Fruit fly (Drosophila melanogaster): ENCODE data around the gene hzg.

The hzg gene

dm6 chr3L:16021064-16021683 is 16.6 kb upstream of the hzg start:
- TF ChIP-seq Ets96B (tag; optimal IDR thresholded peaks at IDR 0.05): peak; percentile 46
- peak; percentile 59 for TF ChIP-seq CG4318 (GFP tag; optimal IDR thresholded peaks at IDR 0.05)
- TF ChIP-seq dsx (GFP tag; optimal IDR thresholded peaks at IDR 0.05; ENCODE audit: poor library complexity, severe bottlenecking): peak; percentile 32
- TF ChIP-seq Eip78C (GFP tag): peak; percentile 82
- TF ChIP-seq CG3919 (GFP tag; optimal IDR thresholded peaks at IDR 0.05): peak; percentile 60
- TF ChIP-seq CG31627 (GFP tag; optimal IDR thresholded peaks at IDR 0.05): peak; percentile 51
- TF ChIP-seq CG34406 (GFP tag; optimal IDR thresholded peaks at IDR 0.05): peak; percentile 26
- no peak for TF ChIP-seq Gug (GFP tag; IDR thresholded peaks at IDR 0.05)
- peak; percentile 26 for TF ChIP-seq CG3032 (tag; optimal IDR thresholded peaks at IDR 0.05)
- TF ChIP-seq CG10631 (GFP tag; optimal IDR thresholded peaks at IDR 0.05): peak; percentile 21
- no peak for TF ChIP-seq CG16779 (tag; optimal IDR thresholded peaks at IDR 0.05)
- no peak for TF ChIP-seq CG11294 (GFP tag; IDR thresholded peaks at IDR 0.05)
- TF ChIP-seq Ets21C (GFP tag; optimal IDR thresholded peaks at IDR 0.05): no peak
- TF ChIP-seq Sox15 (GFP tag; optimal IDR thresholded peaks at IDR 0.05): peak; percentile 0
- no peak for TF ChIP-seq CG6854 (GFP tag; optimal IDR thresholded peaks at IDR 0.05)
- peak; percentile 43 for TF ChIP-seq topi (GFP tag; optimal IDR thresholded peaks at IDR 0.05)
- no peak for TF ChIP-seq CG11762 (GFP tag; optimal IDR thresholded peaks at IDR 0.05; ENCODE audit: insufficient read depth)
- peak; percentile 31 for TF ChIP-seq CG8319 (GFP tag; optimal IDR thresholded peaks at IDR 0.05)
- peak; percentile 50 for TF ChIP-seq cyc (GFP tag; optimal IDR thresholded peaks at IDR 0.05)
- peak; percentile 36 for TF ChIP-seq net (GFP tag; optimal IDR thresholded peaks at IDR 0.05)
- TF ChIP-seq fd85E (GFP tag; optimal IDR thresholded peaks at IDR 0.05): no peak
- peak; percentile 2 for TF ChIP-seq spab (GFP tag; optimal IDR thresholded peaks at IDR 0.05)
- TF ChIP-seq CG9139 (GFP tag; optimal IDR thresholded peaks at IDR 0.05): no peak
- peak; percentile 71 for TF ChIP-seq svp (GFP tag)
- peak; percentile 50 for TF ChIP-seq Hr39 (GFP tag; optimal IDR thresholded peaks at IDR 0.05)
- peak; percentile 53; the same call in 2 of the 3 replicates for TF ChIP-seq eg (GFP tag; IDR thresholded peaks at IDR 0.05)
- TF ChIP-seq salr (GFP tag; optimal IDR thresholded peaks at IDR 0.05): peak in 1 of 2 experiments; percentile 28
- TF ChIP-seq CG8632 (GFP tag; optimal IDR thresholded peaks at IDR 0.05): peak; percentile 25
- TF ChIP-seq CG15336 (GFP tag; IDR thresholded peaks at IDR 0.05): peak; percentile 36; the same call in 1 of the 2 replicates
- TF ChIP-seq CG8119 (GFP tag; IDR thresholded peaks at IDR 0.05): peak; percentile 48; the same call in 1 of the 3 replicates
- TF ChIP-seq achi (GFP tag; optimal IDR thresholded peaks at IDR 0.05): peak; percentile 60
- peak; percentile 50 for TF ChIP-seq Smox (GFP tag; optimal IDR thresholded peaks at IDR 0.05)
- peak; percentile 45 for TF ChIP-seq acj6 (GFP tag; optimal IDR thresholded peaks at IDR 0.05)
- TF ChIP-seq CG11902 (GFP tag; optimal IDR thresholded peaks at IDR 0.05): no peak
- TF ChIP-seq dac (GFP tag; optimal IDR thresholded peaks at IDR 0.05): peak; percentile 23
- TF ChIP-seq CG6792 (GFP tag; optimal IDR thresholded peaks at IDR 0.05): peak; percentile 48
- TF ChIP-seq lz (GFP tag; optimal IDR thresholded peaks at IDR 0.05): peak; percentile 35
- peak; percentile 43 for TF ChIP-seq CG10669 (GFP tag; optimal IDR thresholded peaks at IDR 0.05)
- no peak for TF ChIP-seq CG6808 (GFP tag; optimal IDR thresholded peaks at IDR 0.05)
- peak; percentile 56; the same call in 2 of the 3 replicates for TF ChIP-seq CG6163 (GFP tag; IDR thresholded peaks at IDR 0.05)
- peak; percentile 59 for TF ChIP-seq OdsH (GFP tag; optimal IDR thresholded peaks at IDR 0.05)
- TF ChIP-seq CG1621 (tag; optimal IDR thresholded peaks at IDR 0.05): peak; percentile 22
- peak; percentile 20 for TF ChIP-seq Lpt (GFP tag; optimal IDR thresholded peaks at IDR 0.05)
- TF ChIP-seq vri (GFP tag; optimal IDR thresholded peaks at IDR 0.05): peak; percentile 8
- peak; percentile 48 for TF ChIP-seq Eip75B (GFP tag; optimal IDR thresholded peaks at IDR 0.05)
- no peak for TF ChIP-seq Eip93F (GFP tag; optimal IDR thresholded peaks at IDR 0.05)
- TF ChIP-seq Met (GFP tag; optimal IDR thresholded peaks at IDR 0.05): peak; percentile 50
- TF ChIP-seq CG6276 (GFP tag; optimal IDR thresholded peaks at IDR 0.05): peak; percentile 48
- peak; percentile 64 for TF ChIP-seq esn (GFP tag; optimal IDR thresholded peaks at IDR 0.05)
- TF ChIP-seq Sox102F (GFP tag; optimal IDR thresholded peaks at IDR 0.05): peak; percentile 64
- no peak for TF ChIP-seq ss (GFP tag; optimal IDR thresholded peaks at IDR 0.05)

Data from whole organism, prepupa.